Fruit fly (Drosophila melanogaster): Measurements from ENCODE around the gene CG3902.

The CG3902 gene

DNA sequence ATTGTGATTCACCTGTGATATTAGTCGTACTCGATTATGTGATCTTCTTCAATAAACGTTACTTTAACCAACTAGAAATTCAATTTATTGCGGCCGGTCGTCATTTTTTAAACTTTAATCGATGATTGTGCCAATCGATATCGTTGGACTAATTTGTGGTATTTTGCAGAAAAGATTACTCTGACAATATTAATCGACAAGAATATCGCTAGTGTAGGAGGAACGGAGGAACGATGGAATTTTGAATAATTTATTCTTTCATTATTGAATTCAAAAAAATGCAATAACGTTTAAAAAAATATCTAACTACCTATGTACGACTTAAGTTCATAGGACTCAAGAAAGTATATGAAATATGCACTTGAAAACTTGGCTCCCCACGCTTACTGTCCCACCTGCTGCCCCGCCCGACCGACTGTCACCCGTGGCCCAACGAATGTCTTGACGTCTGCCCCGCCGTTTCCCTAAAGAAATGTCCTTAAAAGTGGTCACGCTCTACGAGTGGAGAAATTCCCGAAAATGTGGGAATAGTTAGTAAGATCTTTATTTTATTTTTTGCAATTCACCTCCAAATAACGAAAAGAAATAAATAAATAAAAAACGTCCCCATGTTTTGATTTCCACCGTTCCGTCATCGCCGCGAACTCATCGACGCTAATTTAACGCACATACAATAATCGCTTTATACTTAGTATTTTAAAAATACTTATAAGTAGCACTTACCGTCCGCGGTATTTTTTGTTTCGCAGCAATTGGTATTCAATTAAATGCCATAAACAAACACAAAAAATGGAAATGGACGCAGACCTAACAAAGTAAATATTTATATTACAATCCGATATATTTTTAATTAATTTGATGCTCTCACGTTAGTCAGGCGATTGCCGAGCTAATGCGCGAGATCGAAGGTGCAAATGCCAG, 32.4 kb downstream of the CG3902 start, which contains the start of gene CG14074:
Gene CG14074 (plus strand): TSS at position 779 of the 921 bp plus-strand sequence.
- TF ChIP-seq cic (GFP tag; optimal IDR thresholded peaks at IDR 0.05) (no peak), Crg-1 (GFP tag; optimal IDR thresholded peaks at IDR 0.05) (no peak), CG5204 (GFP tag; optimal IDR thresholded peaks at IDR 0.05) (no peak), CG7045 (GFP tag; optimal IDR thresholded peaks at IDR 0.05) (no peak), Mnt (GFP tag; optimal IDR thresholded peaks at IDR 0.05) (no peak), CG7101 (tag; optimal IDR thresholded peaks at IDR 0.05) (no peak), pad (GFP tag; optimal IDR thresholded peaks at IDR 0.05) (no peak), cnc (optimal IDR thresholded peaks at IDR 0.05) (no peak), CG14711 (tag; optimal IDR thresholded peaks at IDR 0.05) (no peak)

dm6 chr3L:18863327-18863726, 34.8 kb downstream of the CG3902 start, which contains the start of gene CG6865:
Gene CG6865, plus strand, starts transcription at chr3L:18863647.
- no peak for TF ChIP-seq toe (GFP tag; optimal IDR thresholded peaks at IDR 0.05)

dm6 chr3L:18861893-18862292, 36.2 kb downstream of the CG3902 start:
- peak; percentile 56 for TF ChIP-seq kay (GFP tag; ENCODE audit: borderline replicate concordance)
- no peak for TF ChIP-seq CG11617 (GFP tag; optimal IDR thresholded peaks at IDR 0.05)

DNA sequence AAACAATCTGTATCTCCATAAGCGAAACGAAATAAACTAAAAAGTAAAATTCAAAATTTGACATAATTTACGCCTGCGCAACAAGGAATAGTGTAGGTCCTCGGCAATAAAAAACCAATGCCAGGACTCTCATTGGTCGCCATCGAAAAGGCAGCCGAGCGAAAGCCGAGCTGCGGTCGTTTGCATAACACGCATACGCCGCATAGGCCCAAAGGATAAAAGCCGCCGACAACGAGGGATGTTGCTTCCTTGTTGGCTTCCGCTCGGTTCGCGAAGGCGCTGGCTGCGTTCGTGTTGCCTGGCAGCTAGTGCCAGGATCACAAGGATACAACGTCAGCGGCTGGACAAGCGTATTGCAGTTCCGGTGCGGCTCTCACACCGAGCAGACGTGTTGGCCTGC, 37.6 kb downstream of the CG3902 start:
- TF ChIP-seq CG11617 (GFP tag; optimal IDR thresholded peaks at IDR 0.05) (no peak), pad (GFP tag; optimal IDR thresholded peaks at IDR 0.05) (no peak), Mnt (GFP tag; optimal IDR thresholded peaks at IDR 0.05) (no peak)

- TF ChIP-seq CG33017 (tag; optimal IDR thresholded peaks at IDR 0.05): no peak
- TF ChIP-seq Clk (GFP tag; optimal IDR thresholded peaks at IDR 0.05): no peak
- TF ChIP-seq ovo (GFP tag; optimal IDR thresholded peaks at IDR 0.05): no peak
- TF ChIP-seq toe (GFP tag; optimal IDR thresholded peaks at IDR 0.05): no peak
- TF ChIP-seq pad (GFP tag; optimal IDR thresholded peaks at IDR 0.05): no peak
Measured at dm6 chr3L:18854412-18854811, 43.7 kb downstream of the CG3902 start.

- TF ChIP-seq CG12768 (GFP tag; optimal IDR thresholded peaks at IDR 0.05): no peak
- TF ChIP-seq Hr96 (GFP tag; optimal IDR thresholded peaks at IDR 0.05): no peak
- TF ChIP-seq bab1 (GFP tag; optimal IDR thresholded peaks at IDR 0.05): no peak
- TF ChIP-seq pad (GFP tag; optimal IDR thresholded peaks at IDR 0.05): no peak
- TF ChIP-seq Crg-1 (GFP tag; optimal IDR thresholded peaks at IDR 0.05): no peak
Measured at dm6 chr3L:18853439-18853838, 44.7 kb downstream of the CG3902 start.

DNA sequence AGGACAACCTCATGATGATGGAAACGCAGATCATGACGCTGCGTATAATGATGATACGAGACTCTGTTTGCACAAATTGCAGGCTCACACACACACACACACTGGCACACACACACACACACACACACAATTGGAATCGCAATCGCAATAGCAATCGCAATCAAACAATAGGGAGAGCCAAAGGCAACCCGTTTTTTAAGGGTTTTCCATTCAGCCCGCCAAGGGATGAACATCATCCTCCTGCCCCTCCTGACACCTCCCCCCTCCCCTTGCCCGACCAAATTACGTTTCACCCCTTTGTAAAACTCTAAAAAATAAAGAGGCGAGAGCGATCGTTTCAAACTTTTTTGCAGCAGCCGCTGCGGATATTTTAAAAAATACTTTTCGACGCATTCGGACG, 45.9 kb downstream of the CG3902 start:
- TF ChIP-seq kay (GFP tag; ENCODE audit: borderline replicate concordance): no peak
- no peak for TF ChIP-seq toe (GFP tag; optimal IDR thresholded peaks at IDR 0.05)
- no peak for TF ChIP-seq bab1 (GFP tag; optimal IDR thresholded peaks at IDR 0.05)
- TF ChIP-seq CG7101 (tag; optimal IDR thresholded peaks at IDR 0.05): no peak

DNA sequence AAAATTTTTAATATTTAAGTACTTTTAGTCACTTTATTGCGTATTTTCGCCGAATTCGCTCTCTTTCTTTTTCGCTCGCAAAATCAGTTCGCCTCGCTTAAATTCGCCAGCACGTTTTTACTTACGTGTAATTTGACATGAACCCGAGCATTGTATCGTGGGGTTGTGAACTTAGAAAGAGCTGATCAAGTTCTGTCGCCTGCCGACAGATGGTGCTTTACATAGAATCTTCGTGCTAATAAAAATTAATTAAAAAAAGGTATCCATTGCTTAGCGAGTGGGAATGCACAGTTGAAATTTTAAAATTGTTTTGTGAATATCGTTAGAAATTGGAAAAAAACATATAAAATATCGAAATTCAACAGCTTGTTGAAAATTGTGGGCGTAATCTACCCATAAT, 49.7 kb downstream of the CG3902 start:
- peak; percentile 90 for TF ChIP-seq bab1 (GFP tag; optimal IDR thresholded peaks at IDR 0.05)
- TF ChIP-seq CG5204 (GFP tag; optimal IDR thresholded peaks at IDR 0.05): peak; percentile 18
- TF ChIP-seq CG11617 (GFP tag; optimal IDR thresholded peaks at IDR 0.05): no peak
- peak; percentile 14 for TF ChIP-seq pad (GFP tag; optimal IDR thresholded peaks at IDR 0.05)
- no peak for TF ChIP-seq cic (GFP tag; optimal IDR thresholded peaks at IDR 0.05)
- peak; percentile 30 for TF ChIP-seq CG1620 (GFP tag; optimal IDR thresholded peaks at IDR 0.05)
- peak; percentile 16 for TF ChIP-seq CG7101 (tag; optimal IDR thresholded peaks at IDR 0.05)
- peak; percentile 18 for TF ChIP-seq toe (GFP tag; optimal IDR thresholded peaks at IDR 0.05)

DNA sequence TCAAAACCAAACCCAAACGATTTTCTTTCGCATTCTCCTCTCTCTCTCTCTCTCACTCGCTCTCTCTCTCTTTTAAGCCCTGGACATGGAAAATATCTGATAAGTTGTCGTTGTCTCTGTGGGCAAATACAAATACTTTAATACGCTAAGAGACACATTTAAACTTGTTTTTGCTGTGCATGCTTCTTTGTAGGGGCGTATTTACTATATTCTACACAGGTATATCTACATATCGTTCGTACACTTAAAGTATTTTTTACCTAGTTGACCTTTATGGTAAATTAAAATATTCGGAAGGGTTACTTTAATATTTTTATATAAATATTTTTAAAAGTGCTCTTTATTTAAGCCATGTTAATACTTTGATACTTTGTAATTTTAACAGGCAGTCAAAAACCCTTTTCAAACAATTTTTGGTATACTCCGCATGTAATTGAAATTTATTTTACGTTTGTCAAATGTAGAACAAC, 51.8 kb downstream of the CG3902 start:
- peak; percentile 58 for TF ChIP-seq tj (GFP tag; optimal IDR thresholded peaks at IDR 0.05)
- TF ChIP-seq CG7101 (tag; optimal IDR thresholded peaks at IDR 0.05): no peak
- TF ChIP-seq pad (GFP tag; optimal IDR thresholded peaks at IDR 0.05): peak; percentile 91
- TF ChIP-seq Mnt (GFP tag; optimal IDR thresholded peaks at IDR 0.05): no peak
